Fruit fly (Drosophila melanogaster) whole organism, pupa: ENCODE results near the gene CG10185.

ENCODE experiments used
- CG10348 ChIP-seq: fragments of 200-800 bp; sonication (Bioruptor generic); IDR thresholded peaks from 2 replicates; pipeline ENCODE4 v1.3.6; 2022; ENCODE audit warnings: missing biosample characterization, missing genetic modification characterization
- CG15710 ChIP-seq: fragments of 200-800 bp; sonication (Bioruptor generic); optimal IDR thresholded peaks from 2 replicates; lab custom pipeline; 2018; ENCODE audit warnings: missing biosample characterization, mild to moderate bottlenecking, missing genetic modification characterization, moderate library complexity
- CG17806 ChIP-seq: fragments of 200-800 bp; sonication (Bioruptor generic); optimal IDR thresholded peaks from 2 replicates; lab custom pipeline; 2018; ENCODE audit warnings: missing biosample characterization, mild to moderate bottlenecking, missing genetic modification characterization, moderate library complexity
- CG4496 ChIP-seq: fragments of 200-800 bp; sonication (Bioruptor generic); IDR thresholded peaks from 3 replicates; pipeline ENCODE4 v1.3.6; 2022; ENCODE audit warnings: missing biosample characterization, missing genetic modification characterization
- D1 ChIP-seq: fragments of 200-800 bp; sonication (Bioruptor generic); optimal IDR thresholded peaks from 2 replicates; lab custom pipeline; 2018; ENCODE audit warnings: missing biosample characterization, mild to moderate bottlenecking, missing genetic modification characterization, moderate library complexity
- Snoo ChIP-seq: fragments of 200-800 bp; sonication (Bioruptor generic); optimal IDR thresholded peaks from 3 replicates; lab custom pipeline; 2017; ENCODE audit warnings: missing biosample characterization, mild to moderate bottlenecking, missing genetic modification characterization, inconsistent platforms
- fd96Ca ChIP-seq: fragments of 200-800 bp; sonication (Bioruptor generic); IDR thresholded peaks from 3 replicates; pipeline ENCODE4 v1.3.6; 2022; ENCODE audit warnings: missing biosample characterization, missing genetic modification characterization
- gl ChIP-seq: fragments of 200-800 bp; sonication (Bioruptor generic); optimal IDR thresholded peaks from 2 replicates; lab custom pipeline; 2018; ENCODE audit warnings: missing biosample characterization, mild to moderate bottlenecking, missing genetic modification characterization

dm6 chr3R:16050621-16051328 is 16.6 kb downstream of the CG10185 start, which contains the start of gene msps:
- TF ChIP-seq Snoo (tag; lab: Kevin White, UChicago) (no peak), CG15710 (no peak), CG4496 (GFP tag; lab: Robert Waterston, UW) (no peak), CG17806 (tag; lab: Kevin White, UChicago) (no peak), gl (no peak), CG10348 (no peak), D1 (tag; lab: Kevin White, UChicago) (no peak), fd96Ca (GFP tag; lab: Robert Waterston, UW) (no peak)
